Worm (Caenorhabditis elegans) whole organism, young adult: ENCODE results near the gene K06H6.2.

Experiments used
- B0261.1 ChIP-seq: sonication (generic microtip); optimal IDR thresholded peaks from 2 replicates; lab custom pipeline; 2016; ENCODE audit warnings: mild to moderate bottlenecking, missing genetic modification characterization, moderate library complexity, missing compliant biosample characterization
- C17E4.6 ChIP-seq: fragments of 200-800 bp; sonication (Bioruptor generic); IDR thresholded peaks from 2 replicates; pipeline ENCODE4 v1.3.6; 2022; ENCODE audit warnings: missing genetic modification reagents, missing genetic modification characterization, missing compliant biosample characterization
- F10E7.11 ChIP-seq: sonication (generic microtip); optimal IDR thresholded peaks from 2 replicates; lab custom pipeline; 2017; ENCODE audit warnings: mild to moderate bottlenecking, missing genetic modification characterization, moderate library complexity, missing compliant biosample characterization
- F22D6.2 ChIP-seq: sonication (generic microtip); optimal IDR thresholded peaks from 2 replicates; lab custom pipeline; 2016; ENCODE audit warnings: mild to moderate bottlenecking, missing genetic modification characterization, missing compliant biosample characterization
- F55B11.4 ChIP-seq: sonication (generic microtip); optimal IDR thresholded peaks from 2 replicates; lab custom pipeline; 2016; ENCODE audit warnings: missing compliant biosample characterization, missing genetic modification characterization, borderline replicate concordance; ENCODE audit not compliant: insufficient read depth
- K11D2.4 ChIP-seq: fragments of 200-800 bp; sonication (Bioruptor generic); IDR thresholded peaks from 2 replicates; pipeline ENCODE4 v1.3.6; 2022; ENCODE audit warnings: missing genetic modification reagents, missing genetic modification characterization, missing compliant biosample characterization
- K12H6.12 ChIP-seq: fragments of 200-800 bp; sonication (Bioruptor generic); optimal IDR thresholded peaks from 2 replicates; lab custom pipeline; 2018; ENCODE audit warnings: mild to moderate bottlenecking, missing genetic modification characterization, missing compliant biosample characterization
- T07F8.4 ChIP-seq: sonication (generic microtip); optimal IDR thresholded peaks from 2 replicates; lab custom pipeline; 2016; ENCODE audit warnings: mild to moderate bottlenecking, missing genetic modification characterization, moderate library complexity, missing compliant biosample characterization
- Y95B8A.8 ChIP-seq: fragments of 200-800 bp; sonication (Bioruptor generic); IDR thresholded peaks from 2 replicates; pipeline ENCODE4 v1.3.6; 2022; ENCODE audit warnings: missing genetic modification reagents, missing genetic modification characterization, missing compliant biosample characterization
- ZK185.1 ChIP-seq: sonication (generic microtip); optimal IDR thresholded peaks from 2 replicates; lab custom pipeline; 2016; ENCODE audit warnings: mild to moderate bottlenecking, missing genetic modification characterization, missing compliant biosample characterization; ENCODE audit not compliant: poor library complexity, severe bottlenecking
- akir-1 ChIP-seq: fragments of 200-800 bp; sonication (Bioruptor generic); optimal IDR thresholded peaks from 2 replicates; lab custom pipeline; 2018; ENCODE audit warnings: mild to moderate bottlenecking, missing genetic modification characterization, moderate library complexity, missing compliant biosample characterization
- athp-1 ChIP-seq: sonication (generic microtip); optimal IDR thresholded peaks from 2 replicates; lab custom pipeline; 2017; ENCODE audit warnings: mild to moderate bottlenecking, missing genetic modification characterization, missing compliant biosample characterization
- attf-3 ChIP-seq: fragments of 200-800 bp; sonication (Bioruptor generic); conservative IDR thresholded peaks from 2 replicates; pipeline ENCODE4 v1.3.6; 2022; ENCODE audit warnings: missing genetic modification reagents, missing genetic modification characterization, missing compliant biosample characterization
- attf-5 ChIP-seq: fragments of 200-800 bp; sonication (Bioruptor generic); optimal IDR thresholded peaks from 2 replicates; lab custom pipeline; 2018; ENCODE audit warnings: mild to moderate bottlenecking, missing genetic modification characterization, missing compliant biosample characterization
- ccch-3 ChIP-seq: fragments of 200-800 bp; sonication (Bioruptor generic); optimal IDR thresholded peaks from 2 replicates; lab custom pipeline; 2018; ENCODE audit warnings: mild to moderate bottlenecking, missing genetic modification characterization, missing compliant biosample characterization
- ceh-27 ChIP-seq: fragments of 200-800 bp; sonication (Bioruptor generic); optimal IDR thresholded peaks from 2 replicates; lab custom pipeline; 2018; ENCODE audit warnings: mild to moderate bottlenecking, missing genetic modification characterization, moderate library complexity, missing compliant biosample characterization
- die-1 ChIP-seq: sonication (generic microtip); optimal IDR thresholded peaks from 2 replicates; lab custom pipeline; 2016; ENCODE audit warnings: missing genotype, mild to moderate bottlenecking, missing genetic modification characterization, missing compliant biosample characterization
- dpl-1 ChIP-seq: fragments of 150-350 bp; optimal IDR thresholded peaks from 2 replicates; lab custom pipeline; 2014; ENCODE audit warnings: missing biosample characterization, missing genetic modification reagents, missing genetic modification characterization
- ekl-4 ChIP-seq: fragments of 200-800 bp; sonication (Bioruptor generic); IDR thresholded peaks from 2 replicates; pipeline ENCODE4 v1.3.6; 2022; ENCODE audit warnings: missing genetic modification reagents, missing genetic modification characterization, missing compliant biosample characterization
- fkh-3 ChIP-seq: sonication (generic microtip); optimal IDR thresholded peaks from 2 replicates; lab custom pipeline; 2016; ENCODE audit warnings: mild to moderate bottlenecking, missing genetic modification characterization, missing compliant biosample characterization
- him-1 ChIP-seq: sonication (generic microtip); optimal IDR thresholded peaks from 2 replicates; lab custom pipeline; 2016; ENCODE audit warnings: missing genotype, missing genetic modification reagents, missing genetic modification characterization, missing compliant biosample characterization
- lin-40 ChIP-seq: sonication (generic microtip); optimal IDR thresholded peaks from 2 replicates; lab custom pipeline; 2016; ENCODE audit warnings: missing genetic modification characterization, mild to moderate bottlenecking, missing compliant biosample characterization, missing genotype, missing genetic modification reagents
- lin-54 ChIP-seq: fragments of 200-800 bp; sonication (Bioruptor generic); optimal IDR thresholded peaks from 2 replicates; lab custom pipeline; 2018; ENCODE audit warnings: mild to moderate bottlenecking, missing genetic modification characterization, missing compliant biosample characterization
- madf-10 ChIP-seq: sonication (generic microtip); optimal IDR thresholded peaks from 2 replicates; lab custom pipeline; 2016; ENCODE audit warnings: mild to moderate bottlenecking, missing genetic modification characterization, missing compliant biosample characterization
- madf-6 ChIP-seq: fragments of 200-800 bp; sonication (Bioruptor generic); IDR thresholded peaks from 2 replicates; pipeline ENCODE4 v1.3.6; 2022; ENCODE audit warnings: missing genetic modification reagents, missing genetic modification characterization, missing compliant biosample characterization
- mel-28 ChIP-seq: sonication (generic microtip); optimal IDR thresholded peaks from 2 replicates; lab custom pipeline; 2016; ENCODE audit warnings: borderline replicate concordance, mild to moderate bottlenecking, missing genetic modification characterization, missing compliant biosample characterization
- nfya-2 ChIP-seq: fragments of 200-800 bp; sonication (Bioruptor generic); IDR thresholded peaks from 2 replicates; pipeline ENCODE4 v1.3.6; 2022; ENCODE audit warnings: missing genetic modification reagents, missing genetic modification characterization, missing compliant biosample characterization
- nfyb-1 ChIP-seq: fragments of 200-800 bp; sonication (Bioruptor generic); IDR thresholded peaks from 2 replicates; pipeline ENCODE4 v1.3.6; 2022; ENCODE audit warnings: missing genetic modification reagents, missing genetic modification characterization, missing compliant biosample characterization
- nhr-80 ChIP-seq: sonication (generic microtip); optimal IDR thresholded peaks from 2 replicates; lab custom pipeline; 2016; ENCODE audit warnings: missing genetic modification characterization, missing compliant biosample characterization
- nhr-90 ChIP-seq: sonication (generic microtip); optimal IDR thresholded peaks from 2 replicates; lab custom pipeline; 2016; ENCODE audit warnings: missing genotype, mild to moderate bottlenecking, missing genetic modification characterization, missing compliant biosample characterization
- rec-8 ChIP-seq, 2 experiments: sonication (generic microtip); optimal IDR thresholded peaks; 2 replicates each; lab custom pipeline; 2016; ENCODE audit warnings: mild to moderate bottlenecking in 2 of 2, missing genetic modification characterization in 2 of 2, missing genetic modification reagents in 2 of 2, missing genotype in 2 of 2, missing biosample characterization in 1 of 2, missing compliant biosample characterization in 1 of 2, moderate library complexity in 1 of 2
- repo-1 ChIP-seq: sonication (generic microtip); optimal IDR thresholded peaks from 2 replicates; lab custom pipeline; 2017; ENCODE audit warnings: mild to moderate bottlenecking, missing genetic modification characterization, missing compliant biosample characterization
- snpc-3.4 ChIP-seq: sonication (generic microtip); optimal IDR thresholded peaks from 2 replicates; lab custom pipeline; 2017; ENCODE audit warnings: missing genetic modification characterization, mild to moderate bottlenecking, missing compliant biosample characterization, antibody characterized with exemption, moderate library complexity, missing genotype, missing genetic modification reagents
- unc-62 ChIP-seq: fragments of 150-350 bp; optimal IDR thresholded peaks from 2 replicates; lab custom pipeline; 2014; ENCODE audit warnings: missing biosample characterization, missing genetic modification reagents, missing genetic modification characterization
- zfh-2 ChIP-seq: fragments of 200-800 bp; sonication (Bioruptor generic); conservative IDR thresholded peaks from 2 replicates; pipeline ENCODE4 v1.3.6; 2022; ENCODE audit warnings: missing genetic modification reagents, missing genetic modification characterization, missing compliant biosample characterization
- ztf-18 ChIP-seq: sonication (generic microtip); optimal IDR thresholded peaks from 2 replicates; lab custom pipeline; 2016; ENCODE audit warnings: missing genotype, mild to moderate bottlenecking, missing genetic modification characterization, missing compliant biosample characterization
- ztf-22 ChIP-seq: fragments of 200-800 bp; sonication (Bioruptor generic); optimal IDR thresholded peaks from 2 replicates; lab custom pipeline; 2018; ENCODE audit warnings: mild to moderate bottlenecking, missing genetic modification characterization, moderate library complexity, missing compliant biosample characterization

K06H6.2 gene

ce11 chrV:596923-597322 lies 11.4 kb downstream of the K06H6.2 start:
- TF ChIP-seq nfyb-1: no peak
- TF ChIP-seq ekl-4 (GFP tag; lab: Robert Waterston, UW): no peak
- no peak for TF ChIP-seq Y95B8A.8 (GFP tag; lab: Robert Waterston, UW)
- no peak for TF ChIP-seq F22D6.2
- no peak for TF ChIP-seq him-1 (tag; lab: Kevin White, UChicago)
- TF ChIP-seq mel-28 (tag; lab: Kevin White, UChicago): no peak

ce11 chrV:597823-598222 lies 12.3 kb downstream of the K06H6.2 start:
- TF ChIP-seq zfh-2 (no peak), akir-1 (GFP tag; lab: Kevin White, UChicago) (no peak), mel-28 (tag; lab: Kevin White, UChicago) (no peak), K12H6.12 (tag; lab: Kevin White, UChicago) (no peak), F55B11.4 (no peak), lin-40 (tag; lab: Kevin White, UChicago) (no peak), repo-1 (no peak), F10E7.11 (tag; lab: Kevin White, UChicago) (no peak), dpl-1 (no peak), fkh-3 (tag; lab: Kevin White, UChicago) (no peak), T07F8.4 (tag; lab: Kevin White, UChicago) (no peak), madf-10 (no peak)

ce11 chrV:598626-599025 lies 13.1 kb downstream of the K06H6.2 start:
- TF ChIP-seq madf-6 (GFP tag; lab: Robert Waterston, UW) (no peak), snpc-3.4 (tag; lab: Kevin White, UChicago) (no peak), ccch-3 (GFP tag; lab: Kevin White, UChicago) (no peak), ZK185.1 (tag; lab: Kevin White, UChicago) (no peak)

- TF ChIP-seq attf-3 (no peak), C17E4.6 (GFP tag; lab: Robert Waterston, UW) (no peak), ztf-18 (no peak), B0261.1 (tag; lab: Kevin White, UChicago) (no peak), unc-62 (no peak), athp-1 (no peak), nhr-90 (tag; lab: Kevin White, UChicago) (no peak), ztf-22 (GFP tag; lab: Kevin White, UChicago) (no peak), rec-8 (tag; optimal IDR thresholded peaks at IDR 0.05; lab: Kevin White, UChicago) (no peak), lin-54 (GFP tag; lab: Kevin White, UChicago) (no peak), die-1 (tag; lab: Kevin White, UChicago) (no peak), attf-5 (GFP tag; lab: Kevin White, UChicago) (no peak), nhr-80 (tag; lab: Kevin White, UChicago) (no peak), nfya-2 (no peak), K11D2.4 (no peak), ceh-27 (GFP tag; lab: Kevin White, UChicago) (no peak)
Observed at ce11 chrV:599783-600182, 14.2 kb downstream of the K06H6.2 start.
